Fruit fly (Drosophila melanogaster): Measurements from ENCODE around the gene gammaSnap2.
A peak's percentile ranks its signal among the peaks of the same experiment; 100 is the strongest.

The gammaSnap2 gene

dm6 chr3R:10111815-10112185 lies 9.4 kb downstream of the gammaSnap2 start (continued):
- TF ChIP-seq peb (GFP tag; IDR thresholded peaks at IDR 0.05) (no peak), kni (GFP tag; optimal IDR thresholded peaks at IDR 0.05) (no peak), Gsc (GFP tag; IDR thresholded peaks at IDR 0.05) (no peak), CG12942 (GFP tag; optimal IDR thresholded peaks at IDR 0.05) (no peak), CG7839 (tag; optimal IDR thresholded peaks at IDR 0.05) (peak; percentile 41), pho (GFP tag; optimal IDR thresholded peaks at IDR 0.05) (no peak), CG12155 (GFP tag; optimal IDR thresholded peaks at IDR 0.05) (peak; percentile 2), phol (tag; optimal IDR thresholded peaks at IDR 0.05) (peak; percentile 42), ATbp (GFP tag; optimal IDR thresholded peaks at IDR 0.05) (no peak), Opbp (GFP tag; IDR thresholded peaks at IDR 0.05; ENCODE audit: partially characterized antibody) (no peak), gcm2 (GFP tag; optimal IDR thresholded peaks at IDR 0.05) (no peak), CG2712 (tag; optimal IDR thresholded peaks at IDR 0.05) (peak; percentile 46), fd96Cb (tag; optimal IDR thresholded peaks at IDR 0.05) (peak; percentile 30), CG12659 (GFP tag; optimal IDR thresholded peaks at IDR 0.05) (peak; percentile 18), unpg (GFP tag; optimal IDR thresholded peaks at IDR 0.05) (peak; percentile 27), prd (optimal IDR thresholded peaks at IDR 0.05) (no peak), prd (GFP tag; IDR thresholded peaks at IDR 0.05) (0 out of 3 replicates have a peak, but pooled peaks have one; percentile 5), jing (GFP tag; optimal IDR thresholded peaks at IDR 0.05) (no peak), gem (tag; optimal IDR thresholded peaks at IDR 0.05) (peak; percentile 55), run (tag; optimal IDR thresholded peaks at IDR 0.05) (no peak), ro (GFP tag; IDR thresholded peaks at IDR 0.05) (no peak), CG1233 (GFP tag; optimal IDR thresholded peaks at IDR 0.05) (no peak), CG3281 (GFP tag; optimal IDR thresholded peaks at IDR 0.05) (peak; percentile 4), Meics (GFP tag; optimal IDR thresholded peaks at IDR 0.05) (peak; percentile 12), bbx (GFP tag; IDR thresholded peaks at IDR 0.05; ENCODE audit: partially characterized antibody) (no peak), CG9437 (GFP tag; optimal IDR thresholded peaks at IDR 0.05) (peak; percentile 26), CG6683 (GFP tag; optimal IDR thresholded peaks at IDR 0.05) (no peak), Med (GFP tag) (no peak), Mad (GFP tag; optimal IDR thresholded peaks at IDR 0.05) (no peak), jigr1 (GFP tag; IDR thresholded peaks at IDR 0.05) (no peak), CG17385 (GFP tag; optimal IDR thresholded peaks at IDR 0.05) (no peak), salm (tag; optimal IDR thresholded peaks at IDR 0.05) (no peak), Ada2b (GFP tag; IDR thresholded peaks at IDR 0.05) (no peak), nmo (GFP tag; optimal IDR thresholded peaks at IDR 0.05) (peak; percentile 7), ranshi (GFP tag; IDR thresholded peaks at IDR 0.05) (0 out of 2 replicates have a peak, but pooled peaks have one; percentile 22), CG12071 (GFP tag; optimal IDR thresholded peaks at IDR 0.05) (no peak), CG18262 (tag; optimal IDR thresholded peaks at IDR 0.05) (peak; percentile 53), zfh2 (GFP tag; optimal IDR thresholded peaks at IDR 0.05) (no peak), CG17612 (GFP tag; IDR thresholded peaks at IDR 0.05) (no peak), hkb (optimal IDR thresholded peaks at IDR 0.05) (no peak), hkb (GFP tag; IDR thresholded peaks at IDR 0.05) (0 out of 2 replicates have a peak, but pooled peaks have one; percentile 7), CG10979 (tag; optimal IDR thresholded peaks at IDR 0.05) (peak; percentile 50), H2.0 (GFP tag; IDR thresholded peaks at IDR 0.05) (no peak), Hr3 (GFP tag; optimal IDR thresholded peaks at IDR 0.05) (no peak), lilli (GFP tag; optimal IDR thresholded peaks at IDR 0.05) (no peak), CG17361 (GFP tag; IDR thresholded peaks at IDR 0.05) (peak; percentile 53; the same call in 2 of the 3 replicates), CG31224 (GFP tag; IDR thresholded peaks at IDR 0.05) (no peak), Lim3 (GFP tag; IDR thresholded peaks at IDR 0.05) (no peak), lola (GFP tag; optimal IDR thresholded peaks at IDR 0.05) (peak in 1 of 3 experiments; percentile 40), Neu2 (GFP tag; optimal IDR thresholded peaks at IDR 0.05; ENCODE audit: borderline replicate concordance) (no peak), CG4854 (GFP tag; optimal IDR thresholded peaks at IDR 0.05) (no peak), CG3726 (GFP tag; IDR thresholded peaks at IDR 0.05) (no peak)

All from whole organism, embryonic.